Worm (Caenorhabditis elegans): ENCODE data around the gene T12B3.2.

DNA sequence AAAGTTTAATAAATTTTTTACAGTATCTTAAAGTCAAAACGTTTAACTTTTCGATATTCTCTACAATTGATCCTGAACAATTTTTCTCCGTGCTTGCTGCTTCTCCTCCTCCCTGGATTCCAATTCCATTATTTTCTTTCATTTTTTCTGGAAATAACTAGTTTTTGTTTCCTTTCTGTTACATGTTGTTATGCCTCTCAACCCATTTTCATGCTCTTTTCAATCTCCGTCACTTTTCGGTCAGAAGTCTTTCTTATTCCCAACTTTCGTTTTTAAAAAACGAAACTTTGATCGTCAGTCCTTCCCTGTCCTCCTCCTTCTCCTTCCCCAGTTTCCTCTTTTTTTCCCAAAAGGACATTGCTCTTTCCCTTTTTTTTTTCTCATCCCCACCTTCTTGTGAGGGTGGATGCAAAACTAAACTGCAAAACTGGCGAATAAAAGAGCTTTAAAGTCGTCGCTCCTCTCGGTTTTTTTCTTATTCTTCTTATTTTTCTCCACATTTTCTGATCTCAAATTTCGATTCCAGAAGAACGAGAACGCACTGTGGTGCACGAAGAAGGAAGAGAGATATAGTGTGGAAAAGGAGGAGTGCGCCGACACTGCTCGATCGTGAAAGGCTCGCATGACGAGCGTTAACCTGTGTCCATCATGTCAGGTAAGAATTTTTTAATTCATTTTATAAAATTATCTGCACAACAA lies 28.5 kb downstream of the T12B3.2 start, which contains the start of the genes C48A7.16 and egl-19:
- TF ChIP-seq ama-1 (optimal IDR thresholded peaks at IDR 0.05) (no peak), ceh-36 (tag; optimal IDR thresholded peaks at IDR 0.05) (no peak), flt-1 (GFP tag; IDR thresholded peaks at IDR 0.05) (no peak), ets-7 (tag; optimal IDR thresholded peaks at IDR 0.05) (no peak), tbx-11 (GFP tag; IDR thresholded peaks at IDR 0.05) (no peak), scrt-1 (GFP tag; IDR thresholded peaks at IDR 0.05) (no peak), F13C5.2 (tag; optimal IDR thresholded peaks at IDR 0.05) (no peak), aly-1 (tag; optimal IDR thresholded peaks at IDR 0.05) (no peak)

Data from whole organism, early embryonic.